Worm (Caenorhabditis elegans): ENCODE measurements around the gene gbh-1.

DNA sequence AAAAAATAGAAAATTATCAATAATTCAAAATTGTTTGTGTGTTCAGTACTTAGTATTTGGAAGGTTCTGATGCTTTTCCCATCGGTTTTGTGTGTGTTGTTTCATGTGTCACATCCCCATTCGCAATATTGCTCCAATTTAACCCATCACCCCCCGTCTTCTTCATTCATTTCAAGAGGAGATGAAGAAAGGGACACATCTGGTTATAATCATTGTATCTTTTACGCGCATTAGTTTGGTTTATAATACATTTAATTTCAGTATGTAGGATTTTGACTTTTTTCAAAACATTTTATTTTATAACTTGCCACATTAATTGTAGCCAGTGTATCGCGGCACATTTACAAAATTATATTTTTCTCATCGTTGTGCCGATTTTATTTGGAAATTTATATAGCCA is 13.5 kb downstream of the gbh-1 start:
- TF ChIP-seq cog-1 (tag; optimal IDR thresholded peaks at IDR 0.05) (no peak), ztf-29 (GFP tag; IDR thresholded peaks at IDR 0.05) (no peak), ref-1 (GFP tag; conservative IDR thresholded peaks at IDR 0.05) (no peak), med-1 (GFP tag; optimal IDR thresholded peaks at IDR 0.05; ENCODE audit: insufficient read depth) (no peak), T22C8.4 (GFP tag; IDR thresholded peaks at IDR 0.05) (no peak)
